Fruit fly (Drosophila melanogaster): Measurements from ENCODE around the gene loco.
A peak's percentile ranks its signal among the peaks of the same experiment; 100 is the strongest.

Gene loco

DNA sequence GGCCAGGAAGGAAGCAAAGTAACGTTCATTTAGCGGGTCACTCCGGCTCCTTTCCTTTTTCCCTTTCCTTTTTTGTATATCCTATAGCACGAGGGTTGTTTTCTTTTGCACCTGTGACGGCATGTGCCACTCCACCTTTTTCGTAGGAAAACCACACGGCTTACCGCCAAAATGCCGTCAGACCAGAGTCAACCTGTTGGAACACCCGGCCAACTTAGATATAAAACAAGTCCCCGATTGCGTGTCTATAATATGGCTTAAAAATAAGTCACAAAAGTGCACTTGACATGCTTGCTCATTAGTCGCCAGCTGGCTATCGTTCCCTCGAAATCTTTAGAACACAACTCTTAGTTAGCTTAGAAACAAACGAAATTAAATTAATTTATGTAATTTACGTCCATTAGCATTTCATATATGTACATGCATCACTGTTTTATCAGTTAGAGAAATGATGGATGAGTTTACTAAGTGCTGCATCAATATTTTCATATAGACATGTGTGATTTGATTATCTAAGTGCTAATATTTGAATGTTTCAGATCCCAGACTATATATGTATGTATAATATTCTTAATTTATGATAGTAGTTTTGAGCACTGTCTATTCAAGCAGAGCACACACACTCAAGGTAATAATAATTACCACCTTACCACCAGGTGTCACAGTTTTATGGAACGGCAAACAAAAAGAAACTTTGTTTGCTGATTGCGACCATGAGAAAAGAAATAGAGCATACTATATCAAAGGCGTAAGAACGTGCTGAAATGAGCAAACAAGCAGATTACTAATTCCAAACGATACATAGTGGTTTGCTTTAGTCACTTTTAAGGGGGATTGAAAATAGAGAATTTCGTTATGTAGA, 4.4 kb downstream of the loco start (continued):
- TF ChIP-seq CG14710 (tag; optimal IDR thresholded peaks at IDR 0.05) (peak; percentile 43), usp (GFP tag; optimal IDR thresholded peaks at IDR 0.05) (no peak), shn (GFP tag; optimal IDR thresholded peaks at IDR 0.05) (no peak), Eip74EF (GFP tag; optimal IDR thresholded peaks at IDR 0.05) (no peak), CG12104 (GFP tag; optimal IDR thresholded peaks at IDR 0.05) (peak; percentile 15), CG2129 (GFP tag; IDR thresholded peaks at IDR 0.05; ENCODE audit: partially characterized antibody) (no peak), Usf (GFP tag; optimal IDR thresholded peaks at IDR 0.05) (no peak), trem (tag; optimal IDR thresholded peaks at IDR 0.05) (peak; percentile 33), CG13775 (GFP tag; optimal IDR thresholded peaks at IDR 0.05) (no peak), sens (GFP tag) (peak; percentile 64), Gsc (GFP tag; IDR thresholded peaks at IDR 0.05) (no peak), kni (GFP tag; optimal IDR thresholded peaks at IDR 0.05) (peak; percentile 11), C15 (GFP tag; IDR thresholded peaks at IDR 0.05) (no peak), PHDP (tag; optimal IDR thresholded peaks at IDR 0.05) (no peak), Antp (GFP tag; optimal IDR thresholded peaks at IDR 0.05) (no peak), dysf (GFP tag; IDR thresholded peaks at IDR 0.05) (no peak), CG8290 (GFP tag; optimal IDR thresholded peaks at IDR 0.05) (no peak), CG8290 (tag; optimal IDR thresholded peaks at IDR 0.05) (no peak), CG13296 (GFP tag; optimal IDR thresholded peaks at IDR 0.05) (peak; percentile 46), Hmr (GFP tag; optimal IDR thresholded peaks at IDR 0.05) (peak; percentile 13), CG6791 (GFP tag; IDR thresholded peaks at IDR 0.05; ENCODE audit: partially characterized antibody) (no peak), stwl (tag; optimal IDR thresholded peaks at IDR 0.05) (peak; percentile 0), CG10654 (GFP tag; optimal IDR thresholded peaks at IDR 0.05) (no peak), Ravus (GFP tag; IDR thresholded peaks at IDR 0.05) (no peak), CG4820 (GFP tag; optimal IDR thresholded peaks at IDR 0.05) (no peak), ems (GFP tag; optimal IDR thresholded peaks at IDR 0.05) (no peak), CG13624 (GFP tag; optimal IDR thresholded peaks at IDR 0.05) (no peak), CG6854 (GFP tag; optimal IDR thresholded peaks at IDR 0.05) (no peak), CG10431 (GFP tag; optimal IDR thresholded peaks at IDR 0.05) (no peak), Hr51 (GFP tag; optimal IDR thresholded peaks at IDR 0.05) (no peak), CG15479 (GFP tag; optimal IDR thresholded peaks at IDR 0.05) (no peak), ato (GFP tag; IDR thresholded peaks at IDR 0.05; ENCODE audit: partially characterized antibody) (no peak), HLH4C (GFP tag; IDR thresholded peaks at IDR 0.05; ENCODE audit: partially characterized antibody) (no peak), hth (optimal IDR thresholded peaks at IDR 0.05) (no peak), Atf6 (GFP tag; IDR thresholded peaks at IDR 0.05) (no peak), CG31441 (GFP tag; IDR thresholded peaks at IDR 0.05) (peak; percentile 48), CG8765 (GFP tag; IDR thresholded peaks at IDR 0.05) (no peak), CTCF (GFP tag; optimal IDR thresholded peaks at IDR 0.05) (no peak), CG10543 (GFP tag; optimal IDR thresholded peaks at IDR 0.05) (no peak), CG2889 (GFP tag; IDR thresholded peaks at IDR 0.05) (no peak), CG18764 (GFP tag; optimal IDR thresholded peaks at IDR 0.05) (no peak), Nf-YB (GFP tag; optimal IDR thresholded peaks at IDR 0.05) (no peak), Fer1 (GFP tag; optimal IDR thresholded peaks at IDR 0.05) (no peak), hkb (optimal IDR thresholded peaks at IDR 0.05) (no peak), hkb (GFP tag; IDR thresholded peaks at IDR 0.05) (no peak), H2.0 (GFP tag; IDR thresholded peaks at IDR 0.05) (no peak), Ssrp (tag; optimal IDR thresholded peaks at IDR 0.05) (no peak), Spps (tag; optimal IDR thresholded peaks at IDR 0.05) (peak; percentile 40), CG14860 (GFP tag; IDR thresholded peaks at IDR 0.05; ENCODE audit: partially characterized antibody) (no peak), CG8478 (optimal IDR thresholded peaks at IDR 0.05) (no peak), CG13123 (GFP tag; optimal IDR thresholded peaks at IDR 0.05) (no peak)
